Worm (Caenorhabditis elegans) whole organism, midembryonic: Measurements from ENCODE around the gene nas-33.

ENCODE experiments used
- T22C8.4 ChIP-seq: fragments of 200-800 bp; sonication (Bioruptor generic); IDR thresholded peaks from 2 replicates; pipeline ENCODE4 v1.3.6; 2022; ENCODE audit warnings: missing genetic modification characterization, missing compliant biosample characterization
- cog-1 ChIP-seq: sonication (generic microtip); optimal IDR thresholded peaks from 2 replicates; lab custom pipeline; 2016; ENCODE audit warnings: missing genetic modification characterization, missing compliant biosample characterization
- flt-1 ChIP-seq: fragments of 200-800 bp; sonication (Bioruptor generic); IDR thresholded peaks from 2 replicates; pipeline ENCODE4 v1.3.6; 2022; ENCODE audit warnings: missing genetic modification characterization, missing compliant biosample characterization
- klf-2 ChIP-seq: fragments of 200-800 bp; sonication (Bioruptor generic); conservative IDR thresholded peaks from 2 replicates; pipeline ENCODE4 v1.3.6; 2022; ENCODE audit warnings: missing genetic modification reagents, missing genetic modification characterization, missing compliant biosample characterization
- med-1 ChIP-seq: sonication (generic microtip); optimal IDR thresholded peaks from 2 replicates; lab custom pipeline; 2017; ENCODE audit warnings: missing genetic modification characterization, mild to moderate bottlenecking, missing compliant biosample characterization, antibody characterized with exemption, missing genetic modification reagents; ENCODE audit not compliant: insufficient read depth
- ref-1 ChIP-seq: fragments of 200-800 bp; sonication (Bioruptor generic); conservative IDR thresholded peaks from 2 replicates; pipeline ENCODE4 v1.3.6; 2022; ENCODE audit warnings: missing genetic modification reagents, missing genetic modification characterization, missing compliant biosample characterization
- tab-1 ChIP-seq: fragments of 200-800 bp; sonication (Bioruptor generic); IDR thresholded peaks from 2 replicates; pipeline ENCODE4 v1.3.6; 2022; ENCODE audit warnings: missing genetic modification characterization, missing compliant biosample characterization
- ztf-23 ChIP-seq: fragments of 200-800 bp; sonication (Bioruptor generic); IDR thresholded peaks from 2 replicates; pipeline ENCODE4 v1.3.6; 2022; ENCODE audit warnings: missing genetic modification reagents, missing genetic modification characterization, missing compliant biosample characterization
- ztf-29 ChIP-seq: fragments of 200-800 bp; sonication (Bioruptor generic); IDR thresholded peaks from 2 replicates; pipeline ENCODE4 v1.3.6; 2022; ENCODE audit warnings: missing genetic modification reagents, missing genetic modification characterization, missing compliant biosample characterization

DNA sequence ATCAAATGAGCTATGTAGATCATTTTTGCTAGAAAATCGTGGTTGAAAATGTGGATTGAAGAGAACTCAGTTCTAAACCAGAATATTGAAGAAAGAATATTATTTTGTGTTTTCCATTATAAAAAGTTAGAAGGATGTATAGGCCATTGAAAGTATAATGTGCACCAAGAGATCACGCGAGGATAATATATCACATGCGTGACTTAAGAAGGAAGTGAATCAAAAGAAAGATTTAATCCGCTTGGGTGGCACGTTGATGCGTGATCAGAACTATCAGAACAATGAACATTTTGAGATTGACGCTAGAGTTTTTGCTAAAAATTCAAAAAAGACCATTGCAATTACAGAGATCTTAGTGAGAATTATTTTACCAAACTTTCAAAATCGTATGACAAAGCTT, 19.2 kb downstream of the nas-33 start:
- TF ChIP-seq klf-2 (GFP tag; lab: Robert Waterston, UW) (no peak), ztf-23 (GFP tag; lab: Robert Waterston, UW) (no peak), T22C8.4 (GFP tag; lab: Robert Waterston, UW) (no peak), tab-1 (GFP tag; lab: Robert Waterston, UW) (no peak), flt-1 (GFP tag; lab: Robert Waterston, UW) (no peak), ztf-29 (GFP tag; lab: Robert Waterston, UW) (no peak), cog-1 (tag; lab: Kevin White, UChicago) (no peak), med-1 (GFP tag; lab: Kevin White, UChicago) (no peak), ref-1 (GFP tag; lab: Robert Waterston, UW) (no peak)
